Worm (Caenorhabditis elegans) whole organism, L2 larva: ENCODE data around the gene str-125.

Source experiments
- F13H6.1 ChIP-seq: sonication (generic microtip); optimal IDR thresholded peaks from 2 replicates; lab custom pipeline; 2016; ENCODE audit warnings: missing genetic modification characterization, missing compliant biosample characterization
- R02D3.7 ChIP-seq: fragments of 150-350 bp; optimal IDR thresholded peaks from 2 replicates; lab custom pipeline; 2014; ENCODE audit warnings: missing biosample characterization, missing genetic modification characterization
- Y55F3AM.14 ChIP-seq: fragments of 200-800 bp; sonication (Bioruptor generic); optimal IDR thresholded peaks from 2 replicates; lab custom pipeline; 2018; ENCODE audit warnings: mild to moderate bottlenecking, missing genetic modification characterization, missing compliant biosample characterization
- ZK546.5 ChIP-seq: sonication (generic microtip); optimal IDR thresholded peaks from 2 replicates; lab custom pipeline; 2017; ENCODE audit warnings: missing biosample characterization, missing genetic modification characterization
- alr-1 ChIP-seq: fragments of 150-350 bp; optimal IDR thresholded peaks from 2 replicates; lab custom pipeline; 2014; ENCODE audit warnings: missing biosample characterization, missing genetic modification characterization
- aly-2 ChIP-seq: fragments of 150-350 bp; optimal IDR thresholded peaks from 2 replicates; lab custom pipeline; 2014; ENCODE audit warnings: missing biosample characterization, missing genetic modification characterization
- ama-1 ChIP-seq: fragments of 150-350 bp; optimal IDR thresholded peaks from 2 replicates; lab custom pipeline; 2018; ENCODE audit warnings: inconsistent platforms
- ceh-82 ChIP-seq: fragments of 150-350 bp; optimal IDR thresholded peaks from 2 replicates; lab custom pipeline; 2014; ENCODE audit warnings: missing biosample characterization, missing genetic modification characterization
- crh-2 ChIP-seq: sonication (generic microtip); optimal IDR thresholded peaks from 2 replicates; lab custom pipeline; 2017; ENCODE audit warnings: missing biosample characterization, missing genetic modification characterization
- dmd-4 ChIP-seq: sonication (generic microtip); optimal IDR thresholded peaks from 2 replicates; lab custom pipeline; 2017; ENCODE audit warnings: missing biosample characterization, missing genetic modification characterization
- elt-1 ChIP-seq: fragments of 150-350 bp; optimal IDR thresholded peaks from 2 replicates; lab custom pipeline; 2014; ENCODE audit warnings: missing biosample characterization, missing genetic modification characterization
- elt-3 ChIP-seq: sonication (generic microtip); optimal IDR thresholded peaks from 2 replicates; lab custom pipeline; 2017; ENCODE audit warnings: missing biosample characterization, missing genetic modification characterization
- fos-1 ChIP-seq: fragments of 150-350 bp; optimal IDR thresholded peaks from 2 replicates; lab custom pipeline; 2014; ENCODE audit warnings: missing biosample characterization, missing genetic modification characterization
- gmeb-1 ChIP-seq: fragments of 150-350 bp; optimal IDR thresholded peaks from 2 replicates; lab custom pipeline; 2014; ENCODE audit warnings: missing biosample characterization, missing genetic modification characterization
- lin-13 ChIP-seq: fragments of 150-350 bp; optimal IDR thresholded peaks from 2 replicates; lab custom pipeline; 2014; ENCODE audit warnings: missing biosample characterization, missing genetic modification reagents, missing genetic modification characterization
- lin-39 ChIP-seq: fragments of 150-350 bp; optimal IDR thresholded peaks from 2 replicates; lab custom pipeline; 2014; ENCODE audit warnings: missing biosample characterization, missing genetic modification reagents, missing genetic modification characterization
- lsy-2 ChIP-seq, 2 experiments: fragments of 150-350 bp in 1 of 2; sonication (generic microtip) in 1 of 2; optimal IDR thresholded peaks; 2 replicates each; lab custom pipeline; 2014 to 2017; ENCODE audit warnings: missing biosample characterization in 2 of 2, missing genetic modification characterization in 2 of 2
- mab-5 ChIP-seq: fragments of 150-350 bp; optimal IDR thresholded peaks from 2 replicates; lab custom pipeline; 2014; ENCODE audit warnings: missing biosample characterization, missing genetic modification characterization
- mbf-1 ChIP-seq: sonication (generic microtip); optimal IDR thresholded peaks from 2 replicates; lab custom pipeline; 2017; ENCODE audit warnings: missing biosample characterization, missing genetic modification characterization
- nhr-10 ChIP-seq: sonication (generic microtip); optimal IDR thresholded peaks from 2 replicates; lab custom pipeline; 2017; ENCODE audit warnings: missing biosample characterization, missing genetic modification characterization
- nhr-129 ChIP-seq: fragments of 150-350 bp; optimal IDR thresholded peaks from 2 replicates; lab custom pipeline; 2014; ENCODE audit warnings: missing biosample characterization, missing genetic modification characterization
- nhr-21 ChIP-seq: fragments of 150-350 bp; optimal IDR thresholded peaks from 2 replicates; lab custom pipeline; 2014; ENCODE audit warnings: missing biosample characterization, missing genetic modification characterization
- nhr-23 ChIP-seq: fragments of 150-350 bp; optimal IDR thresholded peaks from 2 replicates; lab custom pipeline; 2014; ENCODE audit warnings: missing biosample characterization, missing genetic modification reagents, missing genetic modification characterization
- nhr-237 ChIP-seq: fragments of 150-350 bp; optimal IDR thresholded peaks from 2 replicates; lab custom pipeline; 2014; ENCODE audit warnings: missing biosample characterization, missing genetic modification characterization
- nhr-25 ChIP-seq: fragments of 150-350 bp; sonication (generic microtip); optimal IDR thresholded peaks from 3 replicates; lab custom pipeline; 2014; ENCODE audit warnings: missing biosample characterization, missing genetic modification characterization
- nhr-77 ChIP-seq: fragments of 150-350 bp; optimal IDR thresholded peaks from 2 replicates; lab custom pipeline; 2014; ENCODE audit warnings: missing biosample characterization, missing genetic modification characterization
- sem-4 ChIP-seq: fragments of 150-350 bp; optimal IDR thresholded peaks from 2 replicates; lab custom pipeline; 2014; ENCODE audit warnings: missing biosample characterization, missing genetic modification reagents, missing genetic modification characterization
- sma-3 ChIP-seq: sonication (generic microtip); optimal IDR thresholded peaks from 2 replicates; lab custom pipeline; 2016; ENCODE audit warnings: missing genetic modification reagents, missing genetic modification characterization, missing compliant biosample characterization
- snpc-4 ChIP-seq: fragments of 150-350 bp; optimal IDR thresholded peaks from 2 replicates; lab custom pipeline; 2014; ENCODE audit warnings: missing biosample characterization, missing genetic modification characterization
- unc-39 ChIP-seq: fragments of 150-350 bp; optimal IDR thresholded peaks from 2 replicates; lab custom pipeline; 2014; ENCODE audit warnings: missing biosample characterization, missing genetic modification characterization
- unc-62 ChIP-seq: fragments of 150-350 bp; optimal IDR thresholded peaks from 2 replicates; lab custom pipeline; 2014; ENCODE audit warnings: missing biosample characterization, missing genetic modification reagents, missing genetic modification characterization
- ztf-1 ChIP-seq: fragments of 200-800 bp; sonication (Bioruptor generic); conservative IDR thresholded peaks from 2 replicates; pipeline ENCODE4 v1.3.6; 2022; ENCODE audit warnings: missing genetic modification characterization, missing compliant biosample characterization
- ztf-11 ChIP-seq: sonication (generic microtip); optimal IDR thresholded peaks from 2 replicates; lab custom pipeline; 2017; ENCODE audit warnings: missing biosample characterization, missing genetic modification characterization
- ztf-4 ChIP-seq: fragments of 150-350 bp; optimal IDR thresholded peaks from 2 replicates; lab custom pipeline; 2014; ENCODE audit warnings: missing biosample characterization, missing genetic modification characterization

Gene str-125

ce11 chrV:17079795-17080194 is 4.0 kb upstream of the str-125 start, which contains the start of gene srw-20:
srw-20 (minus strand) TSS chrV:17079895.
- TF ChIP-seq unc-39 (tag; lab: Kevin White, UChicago) (no peak), unc-62 (GFP tag; lab: Kevin White, UChicago) (no peak), gmeb-1 (no peak), nhr-23 (tag; lab: Kevin White, UChicago) (no peak)

- TF ChIP-seq crh-2 (tag; lab: Kevin White, UChicago) = no peak
- TF ChIP-seq nhr-77 = no peak
- no peak for TF ChIP-seq ztf-4 (tag; lab: Kevin White, UChicago)
- TF ChIP-seq nhr-23 (tag; lab: Kevin White, UChicago) = no peak
- no peak for TF ChIP-seq ceh-82 (tag; lab: Kevin White, UChicago)
- TF ChIP-seq lsy-2 (tag; optimal IDR thresholded peaks at IDR 0.05; lab: Kevin White, UChicago) = no peak
- TF ChIP-seq unc-62 (GFP tag; lab: Kevin White, UChicago) = no peak
- TF ChIP-seq dmd-4 = no peak
- no peak for TF ChIP-seq lin-13 (GFP tag; lab: Kevin White, UChicago)
- TF ChIP-seq sma-3 (GFP tag; lab: Kevin White, UChicago) = no peak
Measured at ce11 chrV:17077889-17078288, 2.1 kb upstream of the str-125 start, which contains the start of gene T05E12.3. T05E12.3 (minus strand) TSS chrV:17077989.

ce11 chrV:17071578-17071977 is 4.2 kb downstream of the str-125 start, which contains the start of gene srbc-14:
srbc-14 (minus strand) TSS chrV:17071678.
- TF ChIP-seq Y55F3AM.14 (GFP tag; lab: Kevin White, UChicago) (no peak), aly-2 (tag; lab: Kevin White, UChicago) (no peak), F13H6.1 (no peak), lin-39 (no peak), nhr-129 (no peak), sem-4 (tag; lab: Kevin White, UChicago) (no peak), mab-5 (no peak), nhr-23 (tag; lab: Kevin White, UChicago) (no peak), snpc-4 (tag; lab: Kevin White, UChicago) (no peak), mbf-1 (tag; lab: Kevin White, UChicago) (no peak)

ce11 chrV:17068839-17069238 is 7.0 kb downstream of the str-125 start, which contains the start of gene T05E12.8:
T05E12.8 (plus strand) TSS chrV:17069139.
- TF ChIP-seq sma-3 (GFP tag; lab: Kevin White, UChicago) = no peak
- TF ChIP-seq dmd-4 = no peak
- TF ChIP-seq ztf-4 (tag; lab: Kevin White, UChicago) = no peak

ce11 chrV:17066634-17067033 is 9.2 kb downstream of the str-125 start:
- TF ChIP-seq unc-39 (tag; lab: Kevin White, UChicago) (no peak), R02D3.7 (tag; lab: Kevin White, UChicago) (no peak), nhr-25 (no peak), F13H6.1 (no peak), ZK546.5 (no peak), elt-3 (tag; lab: Kevin White, UChicago) (no peak), sma-3 (GFP tag; lab: Kevin White, UChicago) (no peak), alr-1 (tag; lab: Kevin White, UChicago) (no peak), ama-1 (lab: Kevin White, UChicago) (no peak), nhr-77 (no peak), ztf-11 (tag; lab: Kevin White, UChicago) (no peak), aly-2 (tag; lab: Kevin White, UChicago) (no peak), elt-1 (tag; lab: Kevin White, UChicago) (no peak), nhr-10 (no peak), nhr-237 (tag; lab: Kevin White, UChicago) (no peak)
- TF ChIP-seq, all 48 proteins: peak for 0

ce11 chrV:17064676-17065075 is 11.1 kb downstream of the str-125 start, which contains the start of gene srh-255:
srh-255 (plus strand) TSS chrV:17064976.
- TF ChIP-seq nhr-25 (no peak), sem-4 (tag; lab: Kevin White, UChicago) (no peak), ztf-1 (GFP tag; lab: Robert Waterston, UW) (no peak), crh-2 (tag; lab: Kevin White, UChicago) (no peak), fos-1 (tag; lab: Kevin White, UChicago) (no peak), R02D3.7 (tag; lab: Kevin White, UChicago) (no peak), mbf-1 (tag; lab: Kevin White, UChicago) (no peak), sma-3 (GFP tag; lab: Kevin White, UChicago) (no peak), F13H6.1 (no peak), lin-13 (GFP tag; lab: Kevin White, UChicago) (no peak), nhr-21 (tag; lab: Kevin White, UChicago) (no peak), nhr-10 (no peak)
